Worm (Caenorhabditis elegans) whole organism, mixed stage, embryonic: Measurements from ENCODE around the gene pgp-7.

Experiments used
- M03D4.4 ChIP-seq: sonication (generic microtip); optimal IDR thresholded peaks from 2 replicates; lab custom pipeline; 2017; ENCODE audit warnings: mild to moderate bottlenecking, missing genetic modification characterization, missing compliant biosample characterization
- bed-3 ChIP-seq: fragments of 200-800 bp; sonication (Bioruptor generic); optimal IDR thresholded peaks from 3 replicates; lab custom pipeline; 2018; ENCODE audit warnings: mild to moderate bottlenecking, missing genetic modification characterization, moderate library complexity, missing compliant biosample characterization
- blmp-1 ChIP-seq: fragments of 150-350 bp; optimal IDR thresholded peaks from 2 replicates; lab custom pipeline; 2014; ENCODE audit warnings: missing biosample characterization, missing genetic modification characterization
- ceh-39 ChIP-seq: fragments of 150-350 bp; optimal IDR thresholded peaks from 2 replicates; lab custom pipeline; 2014; ENCODE audit warnings: missing biosample characterization, missing genetic modification characterization
- ceh-43 ChIP-seq: fragments of 200-800 bp; sonication (Bioruptor generic); optimal IDR thresholded peaks from 2 replicates; lab custom pipeline; 2018; ENCODE audit warnings: mild to moderate bottlenecking, missing genetic modification characterization, moderate library complexity, missing compliant biosample characterization
- ceh-83 ChIP-seq: fragments of 200-800 bp; sonication (Bioruptor generic); optimal IDR thresholded peaks from 2 replicates; lab custom pipeline; 2018; ENCODE audit warnings: mild to moderate bottlenecking, missing genetic modification characterization, missing compliant biosample characterization
- ces-1 ChIP-seq: fragments of 150-350 bp; optimal IDR thresholded peaks from 2 replicates; lab custom pipeline; 2014; ENCODE audit warnings: missing biosample characterization, missing genetic modification reagents, missing genetic modification characterization
- cnd-1 ChIP-seq: fragments of 200-800 bp; sonication (Bioruptor generic); optimal IDR thresholded peaks from 2 replicates; lab custom pipeline; 2018; ENCODE audit warnings: mild to moderate bottlenecking, missing genetic modification characterization, missing compliant biosample characterization
- drap-1 ChIP-seq: fragments of 200-800 bp; sonication (Bioruptor generic); optimal IDR thresholded peaks from 3 replicates; lab custom pipeline; 2018; ENCODE audit warnings: mild to moderate bottlenecking, missing genetic modification characterization, missing compliant biosample characterization
- elt-1 ChIP-seq: sonication (generic microtip); optimal IDR thresholded peaks from 2 replicates; lab custom pipeline; 2017; ENCODE audit warnings: missing genetic modification characterization, mild to moderate bottlenecking, missing compliant biosample characterization, antibody characterized with exemption, moderate library complexity, borderline replicate concordance; ENCODE audit not compliant: insufficient read depth
- flh-1 ChIP-seq: fragments of 200-800 bp; sonication (Bioruptor generic); optimal IDR thresholded peaks from 2 replicates; lab custom pipeline; 2018; ENCODE audit warnings: mild to moderate bottlenecking, missing genetic modification characterization, moderate library complexity, missing compliant biosample characterization
- hlh-1 ChIP-seq: fragments of 150-350 bp; optimal IDR thresholded peaks from 2 replicates; lab custom pipeline; 2014; ENCODE audit warnings: missing biosample characterization, missing genetic modification reagents, missing genetic modification characterization
- lin-13 ChIP-seq: fragments of 150-350 bp; optimal IDR thresholded peaks from 2 replicates; lab custom pipeline; 2014; ENCODE audit warnings: missing biosample characterization, missing genetic modification characterization
- lin-32 ChIP-seq: fragments of 200-800 bp; sonication (Bioruptor generic); optimal IDR thresholded peaks from 2 replicates; lab custom pipeline; 2018; ENCODE audit warnings: mild to moderate bottlenecking, missing genetic modification characterization, missing compliant biosample characterization
- lsy-2 ChIP-seq: fragments of 150-350 bp; optimal IDR thresholded peaks from 2 replicates; lab custom pipeline; 2014; ENCODE audit warnings: missing biosample characterization, missing genetic modification characterization
- mab-5 ChIP-seq: fragments of 150-350 bp; optimal IDR thresholded peaks from 2 replicates; lab custom pipeline; 2014; ENCODE audit warnings: missing biosample characterization, missing genetic modification characterization
- mep-1 ChIP-seq: fragments of 150-350 bp; optimal IDR thresholded peaks from 2 replicates; lab custom pipeline; 2017; ENCODE audit warnings: missing biosample characterization, missing genetic modification reagents, missing genetic modification characterization, inconsistent platforms
- nhr-12 ChIP-seq: fragments of 150-350 bp; optimal IDR thresholded peaks from 2 replicates; lab custom pipeline; 2014; ENCODE audit warnings: missing biosample characterization, missing genetic modification characterization
- nhr-2 ChIP-seq: fragments of 150-350 bp; optimal IDR thresholded peaks from 2 replicates; lab custom pipeline; 2014; ENCODE audit warnings: missing biosample characterization, missing genetic modification characterization
- nhr-237 ChIP-seq: fragments of 150-350 bp; optimal IDR thresholded peaks from 2 replicates; lab custom pipeline; 2014; ENCODE audit warnings: missing biosample characterization, missing genetic modification characterization
- nhr-28 ChIP-seq: fragments of 150-350 bp; optimal IDR thresholded peaks from 2 replicates; lab custom pipeline; 2014; ENCODE audit warnings: missing biosample characterization, missing genetic modification characterization
- nhr-76 ChIP-seq: sonication (generic microtip); optimal IDR thresholded peaks from 2 replicates; lab custom pipeline; 2017; ENCODE audit warnings: missing biosample characterization, missing genetic modification characterization
- sem-2 ChIP-seq: fragments of 200-800 bp; sonication (Bioruptor generic); optimal IDR thresholded peaks from 2 replicates; lab custom pipeline; 2018; ENCODE audit warnings: mild to moderate bottlenecking, missing genetic modification characterization, missing compliant biosample characterization
- sptf-1 ChIP-seq: sonication (generic microtip); optimal IDR thresholded peaks from 2 replicates; lab custom pipeline; 2017; ENCODE audit warnings: mild to moderate bottlenecking, missing genetic modification characterization, moderate library complexity, missing compliant biosample characterization
- tbx-8 ChIP-seq: fragments of 200-800 bp; sonication (Bioruptor generic); optimal IDR thresholded peaks from 2 replicates; lab custom pipeline; 2018; ENCODE audit warnings: mild to moderate bottlenecking, missing genetic modification characterization, moderate library complexity, missing compliant biosample characterization
- unc-120 ChIP-seq: sonication (generic microtip); optimal IDR thresholded peaks from 2 replicates; lab custom pipeline; 2017; ENCODE audit warnings: missing genetic modification characterization, missing compliant biosample characterization; ENCODE audit not compliant: poor library complexity, severe bottlenecking
- unc-39 ChIP-seq: fragments of 150-350 bp; optimal IDR thresholded peaks from 2 replicates; lab custom pipeline; 2014; ENCODE audit warnings: missing biosample characterization, missing genetic modification characterization
- unc-62 ChIP-seq: fragments of 150-350 bp; optimal IDR thresholded peaks from 2 replicates; lab custom pipeline; 2014; ENCODE audit warnings: missing biosample characterization, missing genetic modification reagents, missing genetic modification characterization
- zip-8 ChIP-seq: fragments of 150-350 bp; optimal IDR thresholded peaks from 2 replicates; lab custom pipeline; 2014; ENCODE audit warnings: missing biosample characterization, missing genetic modification characterization
- ztf-11 ChIP-seq: fragments of 150-350 bp; optimal IDR thresholded peaks from 2 replicates; lab custom pipeline; 2014; ENCODE audit warnings: missing biosample characterization, missing genetic modification characterization

Gene pgp-7

ce11 chrX:10896498-10896897 lies 26.5 kb upstream of the pgp-7 start, which contains the start of gene haly-1:
Gene haly-1 (minus strand): TSS chrX:10896598.
- TF ChIP-seq lin-32 (GFP tag; lab: Kevin White, UChicago): no peak
- no peak for TF ChIP-seq lin-13
- TF ChIP-seq nhr-12 (tag; lab: Kevin White, UChicago): no peak
- TF ChIP-seq blmp-1: no peak
- no peak for TF ChIP-seq ceh-43 (GFP tag; lab: Kevin White, UChicago)
- no peak for TF ChIP-seq elt-1 (tag; lab: Kevin White, UChicago)
- TF ChIP-seq nhr-237: no peak
- no peak for TF ChIP-seq ztf-11 (tag; lab: Kevin White, UChicago)

ce11 chrX:10891890-10892289 lies 21.9 kb upstream of the pgp-7 start, which contains the start of gene F47B10.3:
Gene F47B10.3 (plus strand): TSS chrX:10892190.
- TF ChIP-seq unc-39: no peak
- TF ChIP-seq ceh-39 (tag; lab: Kevin White, UChicago): no peak

ce11 chrX:10890965-10891364 lies 20.9 kb upstream of the pgp-7 start, which contains the start of gene F47B10.4:
Gene F47B10.4 (plus strand): TSS chrX:10891265.
- TF ChIP-seq nhr-12 (tag; lab: Kevin White, UChicago) (no peak), sptf-1 (no peak), cnd-1 (tag; lab: Kevin White, UChicago) (no peak), lin-32 (GFP tag; lab: Kevin White, UChicago) (no peak), drap-1 (GFP tag; lab: Kevin White, UChicago) (no peak)

- TF ChIP-seq nhr-12 (tag; lab: Kevin White, UChicago) (no peak), nhr-237 (no peak), M03D4.4 (no peak), mab-5 (tag; lab: Kevin White, UChicago) (no peak), sem-2 (GFP tag; lab: Kevin White, UChicago) (no peak), cnd-1 (tag; lab: Kevin White, UChicago) (no peak), ztf-11 (tag; lab: Kevin White, UChicago) (no peak), lin-32 (GFP tag; lab: Kevin White, UChicago) (no peak), nhr-76 (tag; lab: Kevin White, UChicago) (no peak), bed-3 (no peak), tbx-8 (GFP tag; lab: Kevin White, UChicago) (no peak), ceh-83 (GFP tag; lab: Kevin White, UChicago) (no peak), hlh-1 (no peak), nhr-28 (tag; lab: Kevin White, UChicago) (no peak), flh-1 (no peak), ceh-39 (tag; lab: Kevin White, UChicago) (no peak), unc-39 (no peak), drap-1 (GFP tag; lab: Kevin White, UChicago) (no peak), unc-62 (GFP tag; lab: Kevin White, UChicago) (no peak)
- TF ChIP-seq, all 35 proteins: peak for 0
Measured at ce11 chrX:10890456-10890855, 20.4 kb upstream of the pgp-7 start, which contains the start of gene F47B10.5. Gene F47B10.5 (minus strand): TSS chrX:10890556.

ce11 chrX:10888201-10888600 lies 18.2 kb upstream of the pgp-7 start, which contains the start of gene F47B10.6:
Gene F47B10.6 (plus strand): TSS chrX:10888501.
- TF ChIP-seq ceh-43 (GFP tag; lab: Kevin White, UChicago): no peak
- TF ChIP-seq nhr-76 (tag; lab: Kevin White, UChicago): no peak
- TF ChIP-seq nhr-28 (tag; lab: Kevin White, UChicago): no peak
- no peak for TF ChIP-seq nhr-12 (tag; lab: Kevin White, UChicago)
- TF ChIP-seq bed-3: no peak
- TF ChIP-seq flh-1: no peak
- TF ChIP-seq hlh-1: no peak
- TF ChIP-seq lsy-2 (tag; lab: Kevin White, UChicago): no peak
- TF ChIP-seq nhr-2 (tag; lab: Kevin White, UChicago): no peak
- no peak for TF ChIP-seq mep-1 (tag; lab: Kevin White, UChicago)
- no peak for TF ChIP-seq mab-5 (tag; lab: Kevin White, UChicago)
- TF ChIP-seq sptf-1: no peak
- TF ChIP-seq elt-1 (tag; lab: Kevin White, UChicago): no peak
- TF ChIP-seq ces-1 (GFP tag; lab: Kevin White, UChicago): no peak
- no peak for TF ChIP-seq tbx-8 (GFP tag; lab: Kevin White, UChicago)
- no peak for TF ChIP-seq zip-8
- no peak for TF ChIP-seq ceh-39 (tag; lab: Kevin White, UChicago)
- no peak for TF ChIP-seq unc-120 (tag; lab: Kevin White, UChicago)
- TF ChIP-seq unc-39: no peak
